Worm (Caenorhabditis elegans) whole organism, L2 larva: Measurements from ENCODE around the gene F21C10.13.

Source experiments
- nhr-237 ChIP-seq: fragments of 150-350 bp; optimal IDR thresholded peaks from 2 replicates; lab custom pipeline; 2014; ENCODE audit warnings: missing biosample characterization, missing genetic modification characterization
- nhr-6 ChIP-seq: fragments of 150-350 bp; optimal IDR thresholded peaks from 2 replicates; lab custom pipeline; 2014; ENCODE audit warnings: missing biosample characterization, missing genetic modification characterization
- unc-62 ChIP-seq: fragments of 150-350 bp; optimal IDR thresholded peaks from 2 replicates; lab custom pipeline; 2014; ENCODE audit warnings: missing biosample characterization, missing genetic modification reagents, missing genetic modification characterization
- ztf-11 ChIP-seq: sonication (generic microtip); optimal IDR thresholded peaks from 2 replicates; lab custom pipeline; 2017; ENCODE audit warnings: missing biosample characterization, missing genetic modification characterization

DNA sequence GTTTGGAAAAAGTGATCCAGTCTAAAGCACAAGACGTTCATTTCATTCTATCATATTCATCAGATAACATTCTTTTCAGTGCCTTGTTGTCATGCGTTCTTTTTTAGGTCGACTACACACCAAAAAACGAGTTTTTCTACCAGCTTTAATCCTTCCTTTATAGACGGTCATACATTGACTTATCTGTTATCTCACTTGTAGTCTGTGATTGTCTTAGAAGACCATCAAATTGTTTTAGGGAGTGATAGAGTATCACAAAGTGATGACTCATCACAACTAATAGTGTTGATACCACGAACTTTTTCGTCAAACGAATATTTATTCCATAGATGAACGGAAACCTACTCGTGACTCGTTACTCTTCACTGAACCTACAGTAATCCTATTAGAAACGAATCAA is 36.3 kb upstream of the F21C10.13 start:
- TF ChIP-seq unc-62 (GFP tag; lab: Kevin White, UChicago) (no peak), nhr-237 (tag; lab: Kevin White, UChicago) (no peak), nhr-6 (tag; lab: Kevin White, UChicago) (no peak), ztf-11 (tag; lab: Kevin White, UChicago) (no peak)
